Fruit fly (Drosophila melanogaster) whole organism, wandering third instar larva: ENCODE data around the gene Oga.
A peak's percentile ranks its signal among the peaks of the same experiment; 100 is the strongest.

Experiments
- Abd-B ChIP-seq: fragments of >200 bp; optimal IDR thresholded peaks from 2 replicates; lab custom pipeline; 2017; ENCODE audit warnings: missing biosample characterization, missing genetic modification characterization
- CG32264 ChIP-seq: fragments of 200-800 bp; sonication (Bioruptor generic); optimal IDR thresholded peaks from 2 replicates; lab custom pipeline; 2016; ENCODE audit warnings: missing biosample characterization, missing genetic modification characterization
- CG9705 ChIP-seq: fragments of 200-800 bp; sonication (Bioruptor generic); optimal IDR thresholded peaks from 2 replicates; lab custom pipeline; 2018; ENCODE audit warnings: missing biosample characterization, mild to moderate bottlenecking, missing genetic modification characterization
- CrebA ChIP-seq: fragments of 200-800 bp; sonication (Bioruptor generic); optimal IDR thresholded peaks from 2 replicates; lab custom pipeline; 2016; ENCODE audit warnings: missing biosample characterization, mild to moderate bottlenecking, missing genetic modification characterization, borderline replicate concordance
- Dfd ChIP-seq: fragments of >200 bp; optimal IDR thresholded peaks from 2 replicates; lab custom pipeline; 2017; ENCODE audit warnings: missing biosample characterization, missing genetic modification characterization
- Dif ChIP-seq: fragments of 200-275, 200-300 bp; sonication (Bioruptor generic); optimal IDR thresholded peaks from 2 replicates; lab custom pipeline; 2018; ENCODE audit warnings: missing biosample characterization, missing genetic modification characterization; ENCODE audit not compliant: partially characterized antibody
- GATAd ChIP-seq: sonication (Bioruptor generic); optimal IDR thresholded peaks from 2 replicates; lab custom pipeline; 2016; ENCODE audit warnings: missing biosample characterization, missing genetic modification characterization
- HLH106 ChIP-seq: fragments of 200-800 bp; optimal IDR thresholded peaks from 3 replicates; lab custom pipeline; 2019; ENCODE audit warnings: missing biosample characterization, mild to moderate bottlenecking, missing genetic modification characterization, moderate library complexity
- Hnf4 ChIP-seq: fragments of 200-800 bp; sonication (Bioruptor generic); optimal IDR thresholded peaks from 2 replicates; lab custom pipeline; 2016; ENCODE audit warnings: missing biosample characterization, mild to moderate bottlenecking, missing genetic modification characterization
- Hr78 ChIP-seq: fragments of >200 bp; optimal IDR thresholded peaks from 2 replicates; lab custom pipeline; 2017; ENCODE audit warnings: missing biosample characterization, missing genetic modification characterization
- Hr83 ChIP-seq: fragments of 200-300 bp; sonication (Bioruptor generic); optimal IDR thresholded peaks from 2 replicates; lab custom pipeline; 2016; ENCODE audit warnings: missing biosample characterization, mild to moderate bottlenecking, missing genetic modification characterization, moderate library complexity; ENCODE audit not compliant: poor library complexity, severe bottlenecking
- Jra ChIP-seq: sonication (Bioruptor generic); optimal IDR thresholded peaks from 2 replicates; lab custom pipeline; 2016; ENCODE audit warnings: missing biosample characterization, missing genetic modification characterization
- Mio ChIP-seq: sonication (Bioruptor generic); optimal IDR thresholded peaks from 2 replicates; lab custom pipeline; 2016; ENCODE audit warnings: missing biosample characterization, missing genetic modification characterization
- Myc ChIP-seq: fragments of >200 bp; optimal IDR thresholded peaks from 2 replicates; lab custom pipeline; 2017
- N ChIP-seq: fragments of >200 bp; optimal IDR thresholded peaks from 2 replicates; lab custom pipeline; 2018; ENCODE audit warnings: missing biosample characterization, missing external identifiers, missing genetic modification characterization
- OdsH ChIP-seq: fragments of 200-800 bp; sonication (Bioruptor generic); optimal IDR thresholded peaks from 2 replicates; lab custom pipeline; 2016; ENCODE audit warnings: missing biosample characterization, mild to moderate bottlenecking, missing genetic modification characterization
- Rel ChIP-seq, 2 experiments: fragments of 200-800 bp; sonication (Bioruptor generic) in 1 of 2; optimal IDR thresholded peaks; 2 replicates in 1 of 2; 3 replicates in 1 of 2; lab custom pipeline; 2016 to 2019; ENCODE audit warnings: mild to moderate bottlenecking in 2 of 2, missing biosample characterization in 2 of 2, missing genetic modification characterization in 2 of 2, moderate library complexity in 1 of 2
- Sp1 ChIP-seq: fragments of 200-800 bp; sonication (Bioruptor generic); optimal IDR thresholded peaks from 3 replicates; lab custom pipeline; 2019; ENCODE audit warnings: missing biosample characterization, mild to moderate bottlenecking, missing genetic modification characterization, moderate library complexity
- Vsx2 ChIP-seq: fragments of 200-300, 225-300 bp; sonication (Bioruptor generic); optimal IDR thresholded peaks from 2 replicates; lab custom pipeline; 2018; ENCODE audit warnings: missing biosample characterization, missing genetic modification characterization; ENCODE audit not compliant: partially characterized antibody
- br ChIP-seq: fragments of 200-800 bp; sonication (Bioruptor generic); optimal IDR thresholded peaks from 2 replicates; lab custom pipeline; 2016; ENCODE audit warnings: missing biosample characterization, missing genetic modification characterization
- brk ChIP-seq: fragments of 200-800 bp; sonication (Bioruptor generic); optimal IDR thresholded peaks from 2 replicates; lab custom pipeline; 2016; ENCODE audit warnings: missing biosample characterization, mild to moderate bottlenecking, missing genetic modification characterization
- dl ChIP-seq, 2 experiments: fragments of 175-275, 200-275 bp in 1 of 2; fragments of 200-275 bp in 1 of 2; sonication (Bioruptor generic); optimal IDR thresholded peaks; lab custom pipeline; 2018; ENCODE audit warnings: mild to moderate bottlenecking in 2 of 2, missing biosample characterization in 2 of 2, missing genetic modification characterization in 2 of 2, moderate library complexity in 2 of 2; ENCODE audit not compliant: partially characterized antibody in 2 of 2, insufficient read depth in 1 of 2
- dmrt93B ChIP-seq: fragments of 200-800 bp; sonication (Bioruptor generic); optimal IDR thresholded peaks from 2 replicates; lab custom pipeline; 2018; ENCODE audit warnings: missing biosample characterization, mild to moderate bottlenecking, missing genetic modification characterization
- dsf ChIP-seq: sonication (Bioruptor generic); optimal IDR thresholded peaks from 2 replicates; lab custom pipeline; 2016; ENCODE audit warnings: missing biosample characterization, missing genetic modification characterization, borderline replicate concordance
- ey ChIP-seq: fragments of 200-800 bp; sonication (Bioruptor generic); optimal IDR thresholded peaks from 2 replicates; lab custom pipeline; 2016; ENCODE audit warnings: missing biosample characterization, missing genetic modification characterization
- foxo ChIP-seq, 2 experiments: fragments of 200-800 bp; sonication (Bioruptor generic); optimal IDR thresholded peaks; 2 replicates in 1 of 2; 3 replicates in 1 of 2; lab custom pipeline; 2016 to 2017; ENCODE audit warnings: missing biosample characterization in 2 of 2, missing genetic modification characterization in 2 of 2
- fru ChIP-seq: fragments of 200-800 bp; sonication (Bioruptor generic); optimal IDR thresholded peaks from 3 replicates; lab custom pipeline; 2016; ENCODE audit warnings: missing biosample characterization, mild to moderate bottlenecking, missing genetic modification characterization
- h ChIP-seq: fragments of 200-800 bp; sonication (Bioruptor generic); optimal IDR thresholded peaks from 3 replicates; lab custom pipeline; 2016; ENCODE audit warnings: missing biosample characterization, mild to moderate bottlenecking, missing genetic modification characterization
- jim ChIP-seq: fragments of 175-275, 200-325 bp; sonication (Bioruptor generic); optimal IDR thresholded peaks from 2 replicates; lab custom pipeline; 2016; ENCODE audit warnings: missing biosample characterization, mild to moderate bottlenecking, missing genetic modification characterization
- lola ChIP-seq: fragments of >200 bp; optimal IDR thresholded peaks from 2 replicates; lab custom pipeline; 2017; ENCODE audit warnings: missing biosample characterization, missing genetic modification characterization
- pan ChIP-seq: fragments of >200 bp; optimal IDR thresholded peaks from 2 replicates; lab custom pipeline; 2017
- psq ChIP-seq: fragments of 200-800 bp; sonication (Bioruptor generic); optimal IDR thresholded peaks from 3 replicates; lab custom pipeline; 2017; ENCODE audit warnings: missing biosample characterization, mild to moderate bottlenecking, missing genetic modification characterization, moderate library complexity
- rgr ChIP-seq: fragments of 200-800 bp; sonication (Bioruptor generic); optimal IDR thresholded peaks from 3 replicates; lab custom pipeline; 2016; ENCODE audit warnings: missing biosample characterization, mild to moderate bottlenecking, missing genetic modification characterization
- sage ChIP-seq: fragments of 200-800 bp; sonication (Bioruptor generic); optimal IDR thresholded peaks from 2 replicates; lab custom pipeline; 2016; ENCODE audit warnings: missing biosample characterization, mild to moderate bottlenecking, missing genetic modification characterization
- sv ChIP-seq: fragments of 200-800 bp; sonication (Bioruptor generic); optimal IDR thresholded peaks from 3 replicates; lab custom pipeline; 2016; ENCODE audit warnings: missing biosample characterization, missing genetic modification characterization
- tai ChIP-seq: sonication (Bioruptor generic); optimal IDR thresholded peaks from 2 replicates; lab custom pipeline; 2016; ENCODE audit warnings: missing biosample characterization, missing genetic modification characterization
- woc ChIP-seq: sonication (Bioruptor generic); optimal IDR thresholded peaks from 2 replicates; lab custom pipeline; 2016; ENCODE audit warnings: missing biosample characterization, mild to moderate bottlenecking, missing genetic modification characterization

The Oga gene

dm6 chr3R:21223453-21224057 is 4.7 kb downstream of the Oga start, which contains the start of the genes CG3337 and Nelf-A (continued):
- TF ChIP-seq ey (GFP tag; lab: Kevin White, UChicago) (peak; percentile 50), psq (GFP tag; lab: Kevin White, UChicago) (peak; percentile 35), Mio (GFP tag; lab: Kevin White, UChicago) (no peak), CG32264 (no peak), GATAd (GFP tag; lab: Kevin White, UChicago) (no peak), Dfd (no peak)

- TF ChIP-seq Hnf4 (no peak), HLH106 (tag; lab: Kevin White, UChicago) (peak; percentile 43), CG32264 (no peak), Abd-B (no peak), jim (GFP tag; lab: Kevin White, UChicago) (no peak), Hr83 (GFP tag; lab: Kevin White, UChicago) (no peak), OdsH (peak; percentile 31), dmrt93B (GFP tag; lab: Kevin White, UChicago) (no peak), CrebA (GFP tag; lab: Kevin White, UChicago) (no peak), Hr78 (GFP tag; lab: Kevin White, UChicago) (no peak), pan (lab: Kevin White, UChicago) (no peak), rgr (GFP tag; lab: Kevin White, UChicago) (peak; percentile 9), Dfd (no peak), foxo (GFP tag; optimal IDR thresholded peaks at IDR 0.05; lab: Kevin White, UChicago) (peak in 1 of 2 experiments; percentile 58), h (GFP tag; lab: Kevin White, UChicago) (peak; percentile 44), Sp1 (no peak), psq (GFP tag; lab: Kevin White, UChicago) (peak; percentile 40), Vsx2 (GFP tag; lab: Kevin White, UChicago) (no peak), N (GFP tag; lab: Kevin White, UChicago) (no peak), tai (GFP tag; lab: Kevin White, UChicago) (no peak), sage (GFP tag; lab: Kevin White, UChicago) (no peak), ey (GFP tag; lab: Kevin White, UChicago) (no peak), br (GFP tag; lab: Kevin White, UChicago) (peak; percentile 34), Jra (GFP tag; lab: Kevin White, UChicago) (no peak), Dif (no peak), Myc (no peak), Rel (GFP tag; optimal IDR thresholded peaks at IDR 0.05; lab: Kevin White, UChicago) (no peak), Rel (tag; optimal IDR thresholded peaks at IDR 0.05; lab: Kevin White, UChicago) (peak; percentile 23), Mio (GFP tag; lab: Kevin White, UChicago) (no peak), woc (GFP tag; lab: Kevin White, UChicago) (no peak), brk (GFP tag; lab: Kevin White, UChicago) (no peak), fru (no peak), lola (GFP tag; lab: Kevin White, UChicago) (no peak), GATAd (GFP tag; lab: Kevin White, UChicago) (no peak), CG9705 (GFP tag; lab: Kevin White, UChicago) (no peak), sv (GFP tag; lab: Kevin White, UChicago) (no peak), dl (GFP tag; optimal IDR thresholded peaks at IDR 0.05; lab: Kevin White, UChicago; ENCODE audit: insufficient read depth in 1 of 2, partially characterized antibody in 2 of 2) (no peak), dsf (GFP tag; lab: Kevin White, UChicago) (no peak)
- TF ChIP-seq, all 38 proteins: peak for 8
These were observed 5.4 kb downstream of the Oga start for dm6 chr3R:21224230-21224629.

- TF ChIP-seq ey (GFP tag; lab: Kevin White, UChicago) (no peak), Hr78 (GFP tag; lab: Kevin White, UChicago) (no peak), brk (GFP tag; lab: Kevin White, UChicago) (no peak), jim (GFP tag; lab: Kevin White, UChicago) (no peak), GATAd (GFP tag; lab: Kevin White, UChicago) (no peak), Jra (GFP tag; lab: Kevin White, UChicago) (no peak), CG32264 (no peak), Dfd (no peak), br (GFP tag; lab: Kevin White, UChicago) (no peak), sv (GFP tag; lab: Kevin White, UChicago) (no peak), CG9705 (GFP tag; lab: Kevin White, UChicago) (no peak), dl (GFP tag; optimal IDR thresholded peaks at IDR 0.05; lab: Kevin White, UChicago; ENCODE audit: insufficient read depth in 1 of 2, partially characterized antibody in 2 of 2) (no peak), fru (no peak), woc (GFP tag; lab: Kevin White, UChicago) (no peak), foxo (GFP tag; optimal IDR thresholded peaks at IDR 0.05; lab: Kevin White, UChicago) (no peak), dmrt93B (GFP tag; lab: Kevin White, UChicago) (no peak), pan (lab: Kevin White, UChicago) (no peak), Hr83 (GFP tag; lab: Kevin White, UChicago) (no peak), tai (GFP tag; lab: Kevin White, UChicago) (no peak), Hnf4 (no peak)
- TF ChIP-seq, all 38 proteins: peak for 0
These were observed 18.2 kb downstream of the Oga start, which contains the start of gene e for dm6 chr3R:21237099-21237498. Gene e (minus strand): TSS chr3R:21237177.
